Worm (Caenorhabditis elegans) whole organism, L3 larva: ENCODE results near the gene T04C10.3.

Source experiments
- aly-2 ChIP-seq: fragments of 150-350 bp; optimal IDR thresholded peaks from 2 replicates; lab custom pipeline; 2014; ENCODE audit warnings: missing biosample characterization, missing genetic modification characterization
- ama-1 ChIP-seq: fragments of 150-350 bp; optimal IDR thresholded peaks from 2 replicates; lab custom pipeline; 2018
- elt-1 ChIP-seq: fragments of 150-350 bp; optimal IDR thresholded peaks from 2 replicates; lab custom pipeline; 2014; ENCODE audit warnings: missing biosample characterization, missing genetic modification characterization
- elt-3 ChIP-seq, 3 experiments: fragments of 150-350 bp in 1 of 3; sonication (generic microtip) in 2 of 3; optimal IDR thresholded peaks; 2 replicates in 2 of 3; 4 replicates in 1 of 3; lab custom pipeline; 2014 to 2017; ENCODE audit warnings: missing biosample characterization in 3 of 3, missing genetic modification characterization in 3 of 3
- fos-1 ChIP-seq: fragments of 150-350 bp; optimal IDR thresholded peaks from 2 replicates; lab custom pipeline; 2014; ENCODE audit warnings: missing biosample characterization, missing genetic modification characterization
- lin-39 ChIP-seq: fragments of 150-350 bp; optimal IDR thresholded peaks from 2 replicates; lab custom pipeline; 2018; ENCODE audit warnings: missing biosample characterization, missing genetic modification reagents, missing genetic modification characterization
- nhr-12 ChIP-seq: fragments of 150-350 bp; optimal IDR thresholded peaks from 2 replicates; lab custom pipeline; 2014; ENCODE audit warnings: missing biosample characterization, missing genetic modification characterization
- tbx-2 ChIP-seq: sonication (generic microtip); optimal IDR thresholded peaks from 2 replicates; lab custom pipeline; 2016; ENCODE audit warnings: mild to moderate bottlenecking, missing genetic modification characterization, missing compliant biosample characterization
- unc-62 ChIP-seq: fragments of 150-350 bp; sonication (generic microtip); optimal IDR thresholded peaks from 4 replicates; lab custom pipeline; 2014; ENCODE audit warnings: missing biosample characterization, missing genetic modification reagents, missing genetic modification characterization
- ztf-11 ChIP-seq: fragments of 150-350 bp; optimal IDR thresholded peaks from 2 replicates; lab custom pipeline; 2014; ENCODE audit warnings: missing biosample characterization, missing genetic modification characterization
- ztf-4 ChIP-seq: fragments of 150-350 bp; optimal IDR thresholded peaks from 2 replicates; lab custom pipeline; 2014; ENCODE audit warnings: missing biosample characterization, missing genetic modification characterization

ce11 chrX:14816717-14817116, 4.6 kb downstream of the T04C10.3 start:
- no peak for TF ChIP-seq tbx-2 (tag; lab: Kevin White, UChicago)
- no peak for TF ChIP-seq elt-3 (tag; optimal IDR thresholded peaks at IDR 0.05; lab: Kevin White, UChicago)
- TF ChIP-seq ama-1 (lab: Kevin White, UChicago), result peak; percentile 55
- no peak for TF ChIP-seq ztf-11 (tag; lab: Kevin White, UChicago)
- TF ChIP-seq lin-39 (tag; lab: Kevin White, UChicago), result no peak
- TF ChIP-seq aly-2 (tag; lab: Kevin White, UChicago), result no peak
- no peak for TF ChIP-seq ztf-4
- TF ChIP-seq unc-62 (GFP tag; lab: Kevin White, UChicago), result no peak
- TF ChIP-seq fos-1 (tag; lab: Kevin White, UChicago), result no peak
- no peak for TF ChIP-seq nhr-12 (tag; lab: Kevin White, UChicago)
- no peak for TF ChIP-seq elt-1 (tag; lab: Kevin White, UChicago)
